Worm (Caenorhabditis elegans) whole organism, L1 larva: Measurements from ENCODE around the gene M01F1.8.
A peak's percentile ranks its signal among the peaks of the same experiment; 100 is the strongest.

ENCODE experiments used
- C04F5.9 ChIP-seq: sonication (generic microtip); optimal IDR thresholded peaks from 2 replicates; lab custom pipeline; 2016; ENCODE audit warnings: missing genetic modification characterization, missing compliant biosample characterization
- C16A3.4 ChIP-seq: fragments of 150-350 bp; optimal IDR thresholded peaks from 2 replicates; lab custom pipeline; 2014; ENCODE audit warnings: missing biosample characterization, missing genetic modification characterization
- C34B4.2 ChIP-seq: sonication (generic microtip); optimal IDR thresholded peaks from 2 replicates; lab custom pipeline; 2017; ENCODE audit warnings: mild to moderate bottlenecking, missing genetic modification characterization, missing compliant biosample characterization
- Y116A8C.19 ChIP-seq: sonication (generic microtip); optimal IDR thresholded peaks from 2 replicates; lab custom pipeline; 2016; ENCODE audit warnings: missing compliant biosample characterization, missing genetic modification characterization, borderline replicate concordance
- ama-1 ChIP-seq: fragments of 150-350 bp; optimal IDR thresholded peaks from 2 replicates; lab custom pipeline; 2014
- blmp-1 ChIP-seq: fragments of 150-350 bp; optimal IDR thresholded peaks from 2 replicates; lab custom pipeline; 2014; ENCODE audit warnings: missing biosample characterization, missing genetic modification characterization
- ceh-8 ChIP-seq: fragments of 200-800 bp; sonication (Bioruptor generic); optimal IDR thresholded peaks from 2 replicates; lab custom pipeline; 2018; ENCODE audit warnings: mild to moderate bottlenecking, missing genetic modification characterization, moderate library complexity, missing compliant biosample characterization
- ceh-82 ChIP-seq, 3 experiments: fragments of 150-350 bp in 1 of 3; sonication (generic microtip) in 2 of 3; optimal IDR thresholded peaks; 2 replicates each; lab custom pipeline; 2014 to 2017; ENCODE audit warnings: missing biosample characterization in 3 of 3, missing genetic modification characterization in 3 of 3
- ceh-90 ChIP-seq: sonication (generic microtip); optimal IDR thresholded peaks from 2 replicates; lab custom pipeline; 2016; ENCODE audit warnings: missing genetic modification characterization, missing compliant biosample characterization
- ces-1 ChIP-seq: fragments of 150-350 bp; optimal IDR thresholded peaks from 2 replicates; lab custom pipeline; 2014; ENCODE audit warnings: missing biosample characterization, missing genetic modification reagents, missing genetic modification characterization
- dpl-1 ChIP-seq, 3 experiments: fragments of 150-350 bp in 2 of 3; sonication (generic microtip) in 1 of 3; optimal IDR thresholded peaks; 2 replicates each; lab custom pipeline; 2014 to 2017; ENCODE audit warnings: missing biosample characterization in 3 of 3, missing genetic modification characterization in 3 of 3, missing genetic modification reagents in 3 of 3
- dsc-1 ChIP-seq: sonication (generic microtip); optimal IDR thresholded peaks from 2 replicates; lab custom pipeline; 2016; ENCODE audit warnings: mild to moderate bottlenecking, missing genetic modification characterization, missing compliant biosample characterization
- efl-1 ChIP-seq, 4 experiments: fragments of 150-350 bp; optimal IDR thresholded peaks in 3 of 4; peaks in 1 of 4; 1 replicate in 1 of 4; 2 replicates in 3 of 4; lab custom pipeline; 2014; ENCODE audit warnings: missing biosample characterization in 2 of 4, missing genetic modification characterization in 2 of 4, missing genetic modification reagents in 2 of 4
- efl-3 ChIP-seq: fragments of 200-800 bp; sonication (Bioruptor generic); optimal IDR thresholded peaks from 2 replicates; lab custom pipeline; 2018; ENCODE audit warnings: mild to moderate bottlenecking, missing genetic modification characterization, missing compliant biosample characterization
- egl-27 ChIP-seq, 2 experiments: fragments of 150-350 bp in 1 of 2; sonication (generic microtip); optimal IDR thresholded peaks; 3 replicates each; lab custom pipeline; 2017 to 2018; ENCODE audit warnings: missing biosample characterization in 2 of 2, missing genetic modification characterization in 2 of 2, missing genetic modification reagents in 2 of 2
- elt-2 ChIP-seq: sonication (generic microtip); optimal IDR thresholded peaks from 2 replicates; lab custom pipeline; 2016; ENCODE audit warnings: missing genetic modification characterization, mild to moderate bottlenecking, inconsistent platforms, missing compliant biosample characterization, missing genetic modification reagents
- fkh-8 ChIP-seq: sonication (generic microtip); optimal IDR thresholded peaks from 2 replicates; lab custom pipeline; 2016; ENCODE audit warnings: mild to moderate bottlenecking, missing genetic modification characterization, missing compliant biosample characterization
- fos-1 ChIP-seq: fragments of 150-350 bp; optimal IDR thresholded peaks from 2 replicates; lab custom pipeline; 2014; ENCODE audit warnings: missing biosample characterization, missing genetic modification characterization
- grh-1 ChIP-seq: fragments of 200-800 bp; sonication (Bioruptor generic); IDR thresholded peaks from 2 replicates; pipeline ENCODE4 v1.3.6; 2022; ENCODE audit warnings: missing genetic modification reagents, missing genetic modification characterization, missing compliant biosample characterization
- irx-1 ChIP-seq: sonication (generic microtip); optimal IDR thresholded peaks from 2 replicates; lab custom pipeline; 2016; ENCODE audit warnings: missing genetic modification characterization, missing compliant biosample characterization
- lin-13 ChIP-seq: fragments of 150-350 bp; optimal IDR thresholded peaks from 2 replicates; lab custom pipeline; 2014; ENCODE audit warnings: missing biosample characterization, missing genetic modification reagents, missing genetic modification characterization
- lin-35 ChIP-seq, 2 experiments: fragments of 150-350 bp; optimal IDR thresholded peaks; 2 replicates each; lab custom pipeline; 2014; ENCODE audit warnings: missing biosample characterization in 2 of 2, missing genetic modification characterization in 2 of 2, missing genetic modification reagents in 2 of 2
- lin-39 ChIP-seq: fragments of 150-350 bp; optimal IDR thresholded peaks from 2 replicates; lab custom pipeline; 2014; ENCODE audit warnings: missing biosample characterization, missing genetic modification reagents, missing genetic modification characterization
- lsy-2 ChIP-seq, 2 experiments: fragments of 150-350 bp; optimal IDR thresholded peaks; 2 replicates each; lab custom pipeline; 2014; ENCODE audit warnings: missing biosample characterization in 2 of 2, missing genetic modification characterization in 2 of 2
- nhr-19 ChIP-seq: fragments of 200-800 bp; sonication (Bioruptor generic); conservative IDR thresholded peaks from 2 replicates; pipeline ENCODE4 v1.3.6; 2022; ENCODE audit warnings: missing genetic modification characterization, missing compliant biosample characterization
- nhr-20 ChIP-seq: sonication (generic microtip); optimal IDR thresholded peaks from 2 replicates; lab custom pipeline; 2016; ENCODE audit warnings: mild to moderate bottlenecking, missing genetic modification characterization, missing compliant biosample characterization
- nhr-28 ChIP-seq: fragments of 150-350 bp; optimal IDR thresholded peaks from 2 replicates; lab custom pipeline; 2014; ENCODE audit warnings: missing biosample characterization, missing genetic modification characterization
- nhr-71 ChIP-seq: sonication (generic microtip); optimal IDR thresholded peaks from 2 replicates; lab custom pipeline; 2016; ENCODE audit warnings: mild to moderate bottlenecking, missing genetic modification characterization, moderate library complexity, missing compliant biosample characterization
- nhr-77 ChIP-seq: fragments of 150-350 bp; optimal IDR thresholded peaks from 2 replicates; lab custom pipeline; 2014; ENCODE audit warnings: missing biosample characterization, missing genetic modification characterization
- nhr-85 ChIP-seq: sonication (generic microtip); peaks from one replicate; lab custom pipeline; 2016; ENCODE audit warnings: missing genetic modification characterization, inconsistent platforms, missing compliant biosample characterization
- pqm-1 ChIP-seq: sonication (generic microtip); optimal IDR thresholded peaks from 3 replicates; lab custom pipeline; 2017; ENCODE audit warnings: missing biosample characterization, missing genetic modification characterization
- rnt-1 ChIP-seq: sonication (generic microtip); optimal IDR thresholded peaks from 2 replicates; lab custom pipeline; 2016; ENCODE audit warnings: mild to moderate bottlenecking, missing genetic modification characterization, moderate library complexity, missing compliant biosample characterization
- snu-23 ChIP-seq: sonication (generic microtip); optimal IDR thresholded peaks from 2 replicates; lab custom pipeline; 2016; ENCODE audit warnings: missing genetic modification characterization, missing compliant biosample characterization
- sptf-1 ChIP-seq: fragments of 150-350 bp; optimal IDR thresholded peaks from 2 replicates; lab custom pipeline; 2014; ENCODE audit warnings: missing biosample characterization, missing genetic modification characterization
- sup-37 ChIP-seq: fragments of 200-800 bp; sonication (Bioruptor generic); optimal IDR thresholded peaks from 2 replicates; lab custom pipeline; 2018; ENCODE audit warnings: mild to moderate bottlenecking, missing genetic modification characterization, missing compliant biosample characterization
- swsn-7 ChIP-seq: sonication (generic microtip); optimal IDR thresholded peaks from 2 replicates; lab custom pipeline; 2016; ENCODE audit warnings: missing genetic modification characterization, missing compliant biosample characterization
- tbx-2 ChIP-seq: sonication (generic microtip); optimal IDR thresholded peaks from 2 replicates; lab custom pipeline; 2016; ENCODE audit warnings: missing genetic modification characterization, missing compliant biosample characterization
- tlp-1 ChIP-seq: fragments of 150-350 bp; optimal IDR thresholded peaks from 2 replicates; lab custom pipeline; 2014; ENCODE audit warnings: missing biosample characterization, missing genetic modification characterization
- unc-130 ChIP-seq: fragments of 150-350 bp; optimal IDR thresholded peaks from 2 replicates; lab custom pipeline; 2017; ENCODE audit warnings: missing biosample characterization, missing genetic modification characterization, inconsistent platforms
- unc-30 ChIP-seq: sonication (generic microtip); optimal IDR thresholded peaks from 2 replicates; lab custom pipeline; 2017; ENCODE audit warnings: missing biosample characterization, missing genetic modification characterization
- unc-86 ChIP-seq: sonication (generic microtip); optimal IDR thresholded peaks from 2 replicates; lab custom pipeline; 2016; ENCODE audit warnings: missing genetic modification characterization, missing compliant biosample characterization
- xbp-1 ChIP-seq: sonication (generic microtip); optimal IDR thresholded peaks from 2 replicates; lab custom pipeline; 2016; ENCODE audit warnings: missing genetic modification characterization, missing compliant biosample characterization
- zag-1 ChIP-seq: fragments of 150-350 bp; optimal IDR thresholded peaks from 2 replicates; lab custom pipeline; 2014; ENCODE audit warnings: missing biosample characterization, missing genetic modification characterization
- ztf-11 ChIP-seq, 2 experiments: sonication (generic microtip); optimal IDR thresholded peaks; 2 replicates each; lab custom pipeline; 2016 to 2017; ENCODE audit warnings: missing genetic modification characterization in 2 of 2, missing biosample characterization in 1 of 2, missing compliant biosample characterization in 1 of 2

The M01F1.8 gene

DNA sequence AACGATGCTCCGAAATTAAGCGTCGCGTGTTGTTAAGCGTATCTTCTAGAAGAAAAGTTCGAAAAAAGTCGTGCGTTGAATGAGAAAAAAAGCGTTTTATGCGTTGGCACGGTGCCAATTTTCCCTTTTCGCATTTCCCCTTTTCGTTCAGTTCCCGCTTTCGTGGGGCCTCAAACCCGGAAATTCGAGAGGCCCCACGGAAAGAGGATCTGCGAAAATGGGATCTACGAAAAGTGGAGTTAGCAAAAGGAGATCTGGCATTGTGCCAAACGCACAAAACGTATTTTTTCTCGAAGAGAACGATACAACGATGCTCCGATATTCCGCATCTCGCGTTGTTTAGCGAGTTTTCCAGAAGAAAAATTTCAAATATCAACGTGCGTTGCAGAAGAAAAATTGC, 2.5 kb downstream of the M01F1.8 start (continued):
- no peak for TF ChIP-seq blmp-1
- peak in 1 of 2 experiments; percentile 18 for TF ChIP-seq lsy-2 (tag; optimal IDR thresholded peaks at IDR 0.05; lab: Kevin White, UChicago)
- no peak for TF ChIP-seq egl-27 (tag; optimal IDR thresholded peaks at IDR 0.05; lab: Kevin White, UChicago)
- TF ChIP-seq C16A3.4, result no peak
- no peak for TF ChIP-seq efl-3 (GFP tag; lab: Kevin White, UChicago)
- peak; percentile 60 for TF ChIP-seq rnt-1 (tag; lab: Kevin White, UChicago)
- TF ChIP-seq lin-39 (tag; lab: Kevin White, UChicago), result no peak
- TF ChIP-seq lin-13 (GFP tag; lab: Kevin White, UChicago), result no peak
- peak; percentile 23 for TF ChIP-seq fkh-8 (tag; lab: Kevin White, UChicago)
- no peak for TF ChIP-seq grh-1
- TF ChIP-seq nhr-19, result peak; percentile 40; the same call in 1 of the 2 replicates
- no peak for TF ChIP-seq tlp-1 (tag; lab: Kevin White, UChicago)
- TF ChIP-seq sup-37 (GFP tag; lab: Kevin White, UChicago), result no peak
- peak; percentile 42 for TF ChIP-seq tbx-2
- no peak for TF ChIP-seq nhr-20
- no peak for TF ChIP-seq Y116A8C.19
- TF ChIP-seq ceh-90 (tag; lab: Kevin White, UChicago), result no peak
- TF ChIP-seq C34B4.2 (tag; lab: Kevin White, UChicago), result no peak
- TF ChIP-seq irx-1 (tag; lab: Kevin White, UChicago), result no peak
- TF ChIP-seq ceh-8, result no peak
- no peak for TF ChIP-seq dsc-1 (tag; lab: Kevin White, UChicago)
- no peak for TF ChIP-seq lin-35 (GFP tag; optimal IDR thresholded peaks at IDR 0.05; lab: Kevin White, UChicago)
- TF ChIP-seq unc-30 (tag; lab: Kevin White, UChicago), result no peak
- TF ChIP-seq unc-86 (tag; lab: Kevin White, UChicago), result peak; percentile 31
- peak in 2 of 3 experiments; percentile 5 to 18 for TF ChIP-seq ceh-82 (tag; optimal IDR thresholded peaks at IDR 0.05; lab: Kevin White, UChicago)
- no peak for TF ChIP-seq fos-1 (tag; lab: Kevin White, UChicago)
- TF ChIP-seq pqm-1 (tag; lab: Kevin White, UChicago), result no peak
- no peak for TF ChIP-seq nhr-28 (tag; lab: Kevin White, UChicago)
- no peak for TF ChIP-seq dpl-1 (GFP tag; optimal IDR thresholded peaks at IDR 0.05; lab: Kevin White, UChicago)
- TF ChIP-seq snu-23 (GFP tag; lab: Kevin White, UChicago), result no peak
- TF ChIP-seq ztf-11 (tag; optimal IDR thresholded peaks at IDR 0.05; lab: Kevin White, UChicago), result peak in 1 of 2 experiments; percentile 54
- TF ChIP-seq nhr-85 (tag; lab: Kevin White, UChicago), result no peak
- no peak for TF ChIP-seq unc-130
- TF ChIP-seq xbp-1 (tag; lab: Kevin White, UChicago), result no peak
- peak; percentile 33 for TF ChIP-seq nhr-71 (tag; lab: Kevin White, UChicago)
- TF ChIP-seq nhr-77 (tag; lab: Kevin White, UChicago), result no peak
- TF ChIP-seq ces-1 (GFP tag; lab: Kevin White, UChicago), result no peak
- peak; percentile 3 for TF ChIP-seq swsn-7 (tag; lab: Kevin White, UChicago)
- no peak for TF ChIP-seq zag-1 (tag; lab: Kevin White, UChicago)
- no peak for TF ChIP-seq C04F5.9 (tag; lab: Kevin White, UChicago)
- no peak for TF ChIP-seq ama-1 (lab: Kevin White, UChicago)
- TF ChIP-seq elt-2 (tag; lab: Kevin White, UChicago), result no peak
- TF ChIP-seq sptf-1 (tag; lab: Kevin White, UChicago), result no peak

DNA sequence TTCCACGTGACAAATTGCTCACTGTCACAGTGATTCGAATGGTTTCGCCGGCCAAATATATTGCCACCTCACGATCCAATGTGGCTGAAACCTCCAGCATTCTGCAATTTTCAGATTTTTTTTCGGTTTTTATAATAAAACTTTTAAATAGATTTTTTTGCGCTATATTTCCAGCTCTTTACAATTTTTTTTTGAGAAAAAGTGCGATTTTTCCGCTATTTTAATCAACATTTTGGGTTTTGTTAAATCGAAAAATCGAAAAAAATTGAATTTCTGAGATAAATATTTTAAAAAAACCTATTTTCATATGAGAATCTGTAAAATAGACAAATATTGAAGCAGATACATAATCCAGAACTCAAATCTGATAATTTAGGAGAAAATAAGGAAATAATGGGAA, 3.4 kb downstream of the M01F1.8 start, which contains the start of gene M01F1.9:
TSS of gene M01F1.9 (minus strand) at position 101 of the 400 bp plus-strand sequence.
- TF ChIP-seq efl-1 (optimal IDR thresholded peaks at IDR 0.05; lab: Kevin White, UChicago) (no peak), efl-1 (GFP tag; optimal IDR thresholded peaks at IDR 0.05 in 1 of 2; lab: Kevin White, UChicago) (peak in 1 of 2 experiments; percentile 54), nhr-77 (tag; lab: Kevin White, UChicago) (no peak)
- TF ChIP-seq, all 84 proteins: peak for 1
